Worm (Caenorhabditis elegans) whole organism, L2 larva: ENCODE data around the gene fbxa-201.

Experiments
- C34F6.9 ChIP-seq: fragments of 150-350 bp; optimal IDR thresholded peaks from 2 replicates; lab custom pipeline; 2014; ENCODE audit warnings: missing biosample characterization, missing genetic modification characterization
- F13H6.1 ChIP-seq: sonication (generic microtip); optimal IDR thresholded peaks from 2 replicates; lab custom pipeline; 2016; ENCODE audit warnings: missing genetic modification characterization, missing compliant biosample characterization
- R02D3.7 ChIP-seq: fragments of 150-350 bp; optimal IDR thresholded peaks from 2 replicates; lab custom pipeline; 2014; ENCODE audit warnings: missing biosample characterization, missing genetic modification characterization
- ZK546.5 ChIP-seq: sonication (generic microtip); optimal IDR thresholded peaks from 2 replicates; lab custom pipeline; 2017; ENCODE audit warnings: missing biosample characterization, missing genetic modification characterization
- aly-2 ChIP-seq: fragments of 150-350 bp; optimal IDR thresholded peaks from 2 replicates; lab custom pipeline; 2014; ENCODE audit warnings: missing biosample characterization, missing genetic modification characterization
- blmp-1 ChIP-seq: sonication (generic microtip); optimal IDR thresholded peaks from 2 replicates; lab custom pipeline; 2017; ENCODE audit warnings: missing genetic modification characterization, mild to moderate bottlenecking, missing compliant biosample characterization, antibody characterized with exemption, moderate library complexity; ENCODE audit not compliant: insufficient read depth
- crh-2 ChIP-seq: sonication (generic microtip); optimal IDR thresholded peaks from 2 replicates; lab custom pipeline; 2017; ENCODE audit warnings: missing biosample characterization, missing genetic modification characterization
- dmd-4 ChIP-seq: sonication (generic microtip); optimal IDR thresholded peaks from 2 replicates; lab custom pipeline; 2017; ENCODE audit warnings: missing biosample characterization, missing genetic modification characterization
- egl-27 ChIP-seq: sonication (generic microtip); optimal IDR thresholded peaks from 3 replicates; lab custom pipeline; 2017; ENCODE audit warnings: missing biosample characterization, missing genetic modification reagents, missing genetic modification characterization
- elt-1 ChIP-seq: fragments of 150-350 bp; optimal IDR thresholded peaks from 2 replicates; lab custom pipeline; 2014; ENCODE audit warnings: missing biosample characterization, missing genetic modification characterization
- elt-3 ChIP-seq: sonication (generic microtip); optimal IDR thresholded peaks from 2 replicates; lab custom pipeline; 2017; ENCODE audit warnings: missing biosample characterization, missing genetic modification characterization
- fos-1 ChIP-seq: fragments of 150-350 bp; optimal IDR thresholded peaks from 2 replicates; lab custom pipeline; 2014; ENCODE audit warnings: missing biosample characterization, missing genetic modification characterization
- lin-11 ChIP-seq: fragments of 150-350 bp; sonication (generic microtip); optimal IDR thresholded peaks from 2 replicates; lab custom pipeline; 2014; ENCODE audit warnings: missing biosample characterization, missing genetic modification characterization, inconsistent platforms, mixed read lengths
- lin-13 ChIP-seq: fragments of 150-350 bp; optimal IDR thresholded peaks from 2 replicates; lab custom pipeline; 2014; ENCODE audit warnings: missing biosample characterization, missing genetic modification reagents, missing genetic modification characterization
- lin-39 ChIP-seq: fragments of 150-350 bp; optimal IDR thresholded peaks from 2 replicates; lab custom pipeline; 2014; ENCODE audit warnings: missing biosample characterization, missing genetic modification reagents, missing genetic modification characterization
- mdl-1 ChIP-seq, 2 experiments: fragments of 150-350 bp in 1 of 2; sonication (generic microtip) in 1 of 2; optimal IDR thresholded peaks; 2 replicates each; lab custom pipeline; 2017; ENCODE audit warnings: missing biosample characterization in 2 of 2, missing genetic modification characterization in 2 of 2
- nhr-11 ChIP-seq: fragments of 150-350 bp; optimal IDR thresholded peaks from 2 replicates; lab custom pipeline; 2014; ENCODE audit warnings: missing biosample characterization, missing genetic modification characterization
- nhr-12 ChIP-seq: fragments of 150-350 bp; optimal IDR thresholded peaks from 2 replicates; lab custom pipeline; 2014; ENCODE audit warnings: missing biosample characterization, missing genetic modification characterization
- nhr-129 ChIP-seq: fragments of 150-350 bp; optimal IDR thresholded peaks from 2 replicates; lab custom pipeline; 2014; ENCODE audit warnings: missing biosample characterization, missing genetic modification characterization
- nhr-21 ChIP-seq: fragments of 150-350 bp; optimal IDR thresholded peaks from 2 replicates; lab custom pipeline; 2014; ENCODE audit warnings: missing biosample characterization, missing genetic modification characterization
- nhr-6 ChIP-seq: fragments of 150-350 bp; optimal IDR thresholded peaks from 2 replicates; lab custom pipeline; 2014; ENCODE audit warnings: missing biosample characterization, missing genetic modification characterization
- nhr-77 ChIP-seq: fragments of 150-350 bp; optimal IDR thresholded peaks from 2 replicates; lab custom pipeline; 2014; ENCODE audit warnings: missing biosample characterization, missing genetic modification characterization
- peb-1 ChIP-seq: fragments of 150-350 bp; optimal IDR thresholded peaks from 2 replicates; lab custom pipeline; 2014; ENCODE audit warnings: missing biosample characterization, missing genetic modification characterization
- sem-4 ChIP-seq: fragments of 150-350 bp; optimal IDR thresholded peaks from 2 replicates; lab custom pipeline; 2014; ENCODE audit warnings: missing biosample characterization, missing genetic modification reagents, missing genetic modification characterization
- skn-1 ChIP-seq: sonication (generic microtip); optimal IDR thresholded peaks from 2 replicates; lab custom pipeline; 2017; ENCODE audit warnings: missing biosample characterization, missing genetic modification characterization
- sma-3 ChIP-seq: sonication (generic microtip); optimal IDR thresholded peaks from 2 replicates; lab custom pipeline; 2016; ENCODE audit warnings: missing genetic modification reagents, missing genetic modification characterization, missing compliant biosample characterization
- sma-9 ChIP-seq, 2 experiments: fragments of 150-350 bp in 1 of 2; sonication (generic microtip) in 1 of 2; optimal IDR thresholded peaks; 2 replicates each; lab custom pipeline; 2014 to 2016; ENCODE audit warnings: missing genetic modification characterization in 2 of 2, mild to moderate bottlenecking in 1 of 2, missing biosample characterization in 1 of 2, missing compliant biosample characterization in 1 of 2, missing genetic modification reagents in 1 of 2, moderate library complexity in 1 of 2
- snpc-4 ChIP-seq: fragments of 150-350 bp; optimal IDR thresholded peaks from 2 replicates; lab custom pipeline; 2014; ENCODE audit warnings: missing biosample characterization, missing genetic modification characterization
- unc-62 ChIP-seq: fragments of 150-350 bp; optimal IDR thresholded peaks from 2 replicates; lab custom pipeline; 2014; ENCODE audit warnings: missing biosample characterization, missing genetic modification reagents, missing genetic modification characterization
- zag-1 ChIP-seq: fragments of 150-350 bp; optimal IDR thresholded peaks from 2 replicates; lab custom pipeline; 2014; ENCODE audit warnings: missing biosample characterization, missing genetic modification characterization
- ztf-1 ChIP-seq: fragments of 200-800 bp; sonication (Bioruptor generic); conservative IDR thresholded peaks from 2 replicates; pipeline ENCODE4 v1.3.6; 2022; ENCODE audit warnings: missing genetic modification characterization, missing compliant biosample characterization
- ztf-11 ChIP-seq: sonication (generic microtip); optimal IDR thresholded peaks from 2 replicates; lab custom pipeline; 2017; ENCODE audit warnings: missing biosample characterization, missing genetic modification characterization
- ztf-4 ChIP-seq: fragments of 150-350 bp; optimal IDR thresholded peaks from 2 replicates; lab custom pipeline; 2014; ENCODE audit warnings: missing biosample characterization, missing genetic modification characterization

fbxa-201 gene

ce11 chrV:1945875-1946274 lies 29.3 kb upstream of the fbxa-201 start:
- TF ChIP-seq fos-1 (tag; lab: Kevin White, UChicago) (no peak), nhr-129 (tag; lab: Kevin White, UChicago) (no peak), unc-62 (GFP tag; lab: Kevin White, UChicago) (no peak), dmd-4 (tag; lab: Kevin White, UChicago) (no peak)

ce11 chrV:1955246-1955645 lies 19.9 kb upstream of the fbxa-201 start:
- TF ChIP-seq nhr-6 (tag; lab: Kevin White, UChicago) (no peak), sma-9 (GFP tag; optimal IDR thresholded peaks at IDR 0.05; lab: Kevin White, UChicago) (no peak), sma-9 (tag; optimal IDR thresholded peaks at IDR 0.05; lab: Kevin White, UChicago) (no peak), lin-13 (no peak), C34F6.9 (tag; lab: Kevin White, UChicago) (no peak), lin-11 (tag; lab: Kevin White, UChicago) (no peak), egl-27 (tag; lab: Kevin White, UChicago) (no peak), elt-3 (no peak), nhr-11 (tag; lab: Kevin White, UChicago) (no peak), ztf-1 (GFP tag; lab: Robert Waterston, UW) (no peak), sem-4 (no peak), nhr-77 (tag; lab: Kevin White, UChicago) (no peak)

- TF ChIP-seq elt-1 (tag; lab: Kevin White, UChicago) (no peak), nhr-77 (tag; lab: Kevin White, UChicago) (no peak), sem-4 (no peak), nhr-129 (tag; lab: Kevin White, UChicago) (no peak), R02D3.7 (no peak), ztf-4 (tag; lab: Kevin White, UChicago) (no peak), nhr-11 (tag; lab: Kevin White, UChicago) (no peak), lin-11 (tag; lab: Kevin White, UChicago) (no peak)
- TF ChIP-seq, all 48 proteins: peak for 0
These were observed 18.0 kb upstream of the fbxa-201 start, which contains the start of gene fipr-25 for ce11 chrV:1957110-1957509. Gene fipr-25 (plus strand): TSS chrV:1957410.

- TF ChIP-seq zag-1 (tag; lab: Kevin White, UChicago) (no peak), skn-1 (tag; lab: Kevin White, UChicago) (no peak), C34F6.9 (tag; lab: Kevin White, UChicago) (no peak), fos-1 (tag; lab: Kevin White, UChicago) (no peak), nhr-12 (tag; lab: Kevin White, UChicago) (no peak)
These were observed 13.7 kb upstream of the fbxa-201 start, which contains the start of gene Y40B10B.1 for ce11 chrV:1961453-1961852. Gene Y40B10B.1 (minus strand): TSS chrV:1961553.

ce11 chrV:1964806-1965205 lies 10.3 kb upstream of the fbxa-201 start, which contains the start of gene srj-15:
Gene srj-15 (minus strand): TSS chrV:1964906.
- no peak for TF ChIP-seq nhr-11 (tag; lab: Kevin White, UChicago)
- TF ChIP-seq ztf-11 (tag; lab: Kevin White, UChicago), result no peak
- TF ChIP-seq nhr-129 (tag; lab: Kevin White, UChicago), result no peak
- TF ChIP-seq crh-2 (tag; lab: Kevin White, UChicago), result no peak
- TF ChIP-seq sma-3, result no peak
- no peak for TF ChIP-seq snpc-4
- TF ChIP-seq nhr-6 (tag; lab: Kevin White, UChicago), result no peak

ce11 chrV:1966962-1967361 lies 8.2 kb upstream of the fbxa-201 start:
- TF ChIP-seq lin-13, result no peak
- no peak for TF ChIP-seq ztf-4 (tag; lab: Kevin White, UChicago)
- no peak for TF ChIP-seq mdl-1 (tag; optimal IDR thresholded peaks at IDR 0.05; lab: Kevin White, UChicago)
- TF ChIP-seq aly-2 (tag; lab: Kevin White, UChicago), result no peak
- TF ChIP-seq sma-3, result no peak
- TF ChIP-seq peb-1, result no peak
- no peak for TF ChIP-seq nhr-21 (tag; lab: Kevin White, UChicago)
- no peak for TF ChIP-seq lin-39
- TF ChIP-seq unc-62 (GFP tag; lab: Kevin White, UChicago), result no peak
- TF ChIP-seq blmp-1 (tag; lab: Kevin White, UChicago), result no peak
- TF ChIP-seq nhr-12 (tag; lab: Kevin White, UChicago), result no peak
- no peak for TF ChIP-seq nhr-77 (tag; lab: Kevin White, UChicago)
- no peak for TF ChIP-seq ZK546.5
- no peak for TF ChIP-seq F13H6.1 (tag; lab: Kevin White, UChicago)
